Fruit fly (Drosophila melanogaster) S2 (cell line): ENCODE results near the gene sowah.
A peak's percentile ranks its signal among the peaks of the same experiment; 100 is the strongest.

Source experiments
- CG8478 ChIP-seq: fragments of >200 bp; optimal IDR thresholded peaks from 2 replicates; lab custom pipeline; 2018
- CTCF ChIP-seq, 2 experiments: fragments of >200 bp; optimal IDR thresholded peaks; 2 replicates each; lab custom pipeline; 2018

sowah gene

DNA sequence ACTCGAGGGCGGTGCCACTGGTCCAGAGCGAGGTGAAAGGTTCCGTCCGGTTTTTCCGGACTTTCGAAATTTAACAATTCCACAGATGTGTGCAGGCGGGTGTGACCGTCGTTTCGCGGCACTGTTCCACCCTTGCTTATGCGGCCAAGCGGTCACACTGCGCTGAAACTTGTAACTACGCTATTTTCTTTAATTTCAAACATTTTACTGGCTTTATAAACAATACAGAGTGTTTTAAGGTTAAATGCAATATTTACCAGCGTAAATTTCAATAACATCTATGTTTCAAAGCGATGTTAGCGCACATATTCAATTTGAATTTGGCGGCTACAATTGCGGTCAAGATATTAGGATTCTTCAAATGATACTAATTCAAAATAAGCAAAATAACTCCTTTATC, 42.3 kb downstream of the sowah start, which contains the start of gene nst:
nst (minus strand) TSS at position 128 of the 400 bp plus-strand sequence.
- TF ChIP-seq CTCF (optimal IDR thresholded peaks at IDR 0.05; lab: Kevin White, UChicago), result no peak
- no peak for TF ChIP-seq CG8478

DNA sequence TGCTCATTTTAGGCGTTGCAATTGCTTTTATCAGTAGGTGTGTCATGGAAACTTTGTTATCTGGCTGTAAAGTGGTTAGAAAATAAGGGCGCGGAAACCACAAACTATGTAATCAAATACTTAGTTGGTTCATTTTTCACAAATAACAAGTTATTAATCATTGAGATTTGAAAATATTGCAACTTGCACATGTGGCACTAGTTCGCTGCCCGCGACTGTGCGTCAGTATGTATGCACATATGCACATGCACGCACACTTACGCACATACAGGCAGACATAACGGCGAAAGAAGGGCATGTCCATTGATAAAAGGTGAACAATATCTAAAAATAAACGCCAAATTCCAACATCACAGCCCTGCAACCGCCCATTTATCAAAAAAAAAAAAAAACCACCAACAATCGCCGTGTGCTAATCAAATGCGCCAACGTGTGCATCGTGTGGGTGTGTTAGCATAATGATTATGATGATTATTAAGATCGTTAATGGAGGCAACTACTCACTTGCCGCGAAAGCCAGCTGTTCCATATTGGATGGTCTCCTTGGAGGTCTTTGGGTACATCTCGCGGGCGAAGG, 42.8 kb downstream of the sowah start:
- TF ChIP-seq CG8478, result no peak
- TF ChIP-seq CTCF (optimal IDR thresholded peaks at IDR 0.05; lab: Kevin White, UChicago), result no peak

DNA sequence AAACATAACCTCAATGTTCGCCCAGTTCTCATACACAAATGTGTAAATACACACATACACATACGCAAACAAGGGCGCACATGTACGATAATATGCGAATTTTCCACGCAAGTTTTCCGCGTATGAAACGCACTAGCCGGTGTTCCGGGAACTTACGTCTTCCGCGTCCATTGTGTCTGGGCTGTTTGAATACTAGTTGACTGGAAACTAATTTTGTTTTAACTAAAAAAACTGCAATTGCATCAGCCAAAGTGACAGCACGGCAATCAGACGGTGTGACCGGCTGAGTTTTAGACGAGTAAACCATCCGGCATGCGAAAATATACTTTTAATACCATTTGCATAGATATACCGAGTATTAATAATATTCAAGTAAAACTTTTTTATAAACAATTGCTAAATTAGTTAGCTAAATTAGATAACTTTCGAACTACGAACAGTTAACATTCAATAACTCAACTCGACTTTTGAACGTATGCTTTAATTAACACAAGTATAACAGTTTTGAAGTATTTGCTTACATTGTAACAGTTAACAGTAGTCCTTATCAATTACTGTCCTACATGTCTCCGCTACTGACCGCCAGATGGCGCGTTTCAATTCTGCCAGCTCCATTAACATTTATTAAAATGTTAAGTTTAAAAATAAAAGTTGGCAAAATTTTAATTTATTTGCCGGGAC, 45.8 kb downstream of the sowah start, which contains the start of gene eIF2beta:
eIF2beta (minus strand) TSS at position 299 of the 681 bp plus-strand sequence.
- no peak for TF ChIP-seq CG8478
- TF ChIP-seq CTCF (optimal IDR thresholded peaks at IDR 0.05; lab: Kevin White, UChicago), result peak; percentile 77 to 91

DNA sequence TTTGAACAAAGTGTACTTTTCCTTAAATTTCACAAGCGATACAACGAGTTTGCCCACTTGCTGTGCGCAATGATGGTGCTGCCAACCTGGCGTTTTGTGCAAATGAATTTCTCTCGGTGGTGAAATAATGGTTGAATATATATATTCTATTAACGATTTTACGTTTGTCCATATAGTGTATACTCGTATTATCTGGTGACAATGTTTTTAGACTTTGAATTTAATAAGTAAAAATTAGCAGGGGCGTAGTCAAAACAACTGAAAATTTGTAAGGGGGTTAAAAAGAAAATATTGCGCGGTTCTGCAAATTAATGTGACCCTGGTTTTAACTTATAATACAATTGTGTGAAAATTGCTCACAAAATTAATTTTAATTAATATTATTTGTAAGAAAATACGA, 48.4 kb downstream of the sowah start, which contains the start of the genes ver and Gcn5:
ver (plus strand) TSS at position 47 of the 400 bp plus-strand sequence.
Gcn5 (minus strand) TSS at position 74 of the 400 bp plus-strand sequence.
- TF ChIP-seq CTCF (optimal IDR thresholded peaks at IDR 0.05; lab: Kevin White, UChicago) (no peak), CG8478 (no peak)

DNA sequence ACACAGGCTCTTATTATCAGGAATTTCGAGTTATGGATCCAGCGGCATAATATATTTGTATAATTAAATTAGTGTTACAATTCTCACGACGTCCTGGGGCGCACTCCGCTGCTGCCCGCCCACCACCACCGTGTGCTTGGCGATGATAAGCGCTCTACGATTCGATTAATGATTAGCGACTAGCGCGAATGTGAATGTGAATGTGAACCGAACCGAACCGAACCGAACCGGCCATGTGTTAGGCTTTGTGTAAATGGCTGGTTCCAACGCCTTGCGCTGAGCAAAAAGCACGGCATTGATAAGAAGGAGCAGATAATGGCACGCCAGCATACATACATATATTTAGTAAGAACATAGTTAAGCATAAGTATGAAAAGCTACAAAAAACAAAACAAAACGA, 53.0 kb downstream of the sowah start:
- TF ChIP-seq CG8478 (no peak), CTCF (optimal IDR thresholded peaks at IDR 0.05; lab: Kevin White, UChicago) (no peak)

DNA sequence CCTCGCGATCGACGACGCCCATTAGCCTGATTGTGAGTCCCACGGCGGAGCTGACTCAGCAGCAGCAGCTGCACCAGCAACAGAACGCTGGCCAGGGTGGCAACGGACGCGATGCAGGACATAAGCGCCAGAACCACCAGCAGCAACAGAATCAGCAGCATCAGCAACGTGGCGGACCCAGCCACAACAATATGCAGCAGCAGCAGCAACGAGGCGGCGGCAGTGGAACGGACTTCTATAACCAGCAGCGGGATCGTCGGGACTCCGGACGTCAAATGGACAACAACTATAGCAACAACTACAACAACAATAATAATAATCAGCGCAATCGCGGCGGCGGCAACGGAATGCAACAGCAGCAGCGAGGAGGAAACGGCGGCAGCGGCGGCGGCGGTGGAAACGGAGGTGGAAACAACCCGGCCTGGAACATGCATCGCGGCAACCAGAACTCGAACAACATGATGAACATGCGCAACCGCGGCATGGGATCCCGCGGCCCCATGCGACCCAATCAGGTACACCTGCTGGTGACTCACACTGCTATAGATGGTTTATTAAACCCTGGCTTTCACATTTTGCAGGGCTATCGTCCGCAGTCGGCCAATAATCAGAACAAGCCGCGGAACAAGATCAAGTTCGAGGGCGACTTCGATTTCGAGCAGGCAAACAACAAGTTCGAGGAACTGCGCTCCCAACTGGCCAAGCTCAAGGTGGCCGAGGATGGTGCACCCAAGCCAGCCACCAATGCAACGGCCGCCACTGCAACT, 54.7 kb downstream of the sowah start:
- TF ChIP-seq CG8478, result no peak

DNA sequence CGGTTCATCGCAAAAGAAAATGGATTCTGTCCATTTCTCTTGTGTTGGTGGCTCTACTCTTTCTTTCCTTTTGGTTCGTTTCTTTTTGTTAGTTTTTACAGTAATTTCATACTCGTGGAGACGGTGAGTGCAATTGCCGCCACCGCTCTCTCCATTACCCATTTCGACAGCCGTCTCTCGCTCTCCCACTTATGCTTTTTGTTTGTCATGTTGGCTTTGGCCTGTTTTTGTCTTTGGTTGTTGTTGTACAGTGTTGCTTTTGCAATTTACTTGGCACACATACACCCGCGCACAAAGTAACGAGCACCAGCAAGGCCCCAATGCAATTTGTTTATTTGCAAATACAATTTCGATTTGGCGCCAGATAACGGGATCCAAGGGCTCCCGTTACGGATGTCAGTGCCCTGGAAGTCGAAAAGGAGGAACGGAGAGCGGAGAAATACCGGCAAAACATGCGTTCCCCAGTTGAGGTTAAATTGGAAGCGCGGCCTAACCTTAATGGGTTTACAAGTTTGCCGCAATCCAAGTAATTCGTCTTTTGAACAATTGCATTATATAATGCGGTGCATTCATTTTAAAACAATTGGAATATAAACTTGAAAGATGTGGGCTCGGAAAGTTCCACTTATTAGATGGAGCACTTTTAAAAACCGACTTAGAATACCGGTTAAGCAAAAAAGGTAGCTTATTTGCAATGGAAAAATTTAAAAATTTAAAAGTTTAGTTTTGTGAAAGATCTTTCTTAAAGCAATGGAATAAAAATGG, 56.5 kb downstream of the sowah start:
- TF ChIP-seq CTCF (optimal IDR thresholded peaks at IDR 0.05; lab: Kevin White, UChicago), result no peak
- TF ChIP-seq CG8478, result no peak

DNA sequence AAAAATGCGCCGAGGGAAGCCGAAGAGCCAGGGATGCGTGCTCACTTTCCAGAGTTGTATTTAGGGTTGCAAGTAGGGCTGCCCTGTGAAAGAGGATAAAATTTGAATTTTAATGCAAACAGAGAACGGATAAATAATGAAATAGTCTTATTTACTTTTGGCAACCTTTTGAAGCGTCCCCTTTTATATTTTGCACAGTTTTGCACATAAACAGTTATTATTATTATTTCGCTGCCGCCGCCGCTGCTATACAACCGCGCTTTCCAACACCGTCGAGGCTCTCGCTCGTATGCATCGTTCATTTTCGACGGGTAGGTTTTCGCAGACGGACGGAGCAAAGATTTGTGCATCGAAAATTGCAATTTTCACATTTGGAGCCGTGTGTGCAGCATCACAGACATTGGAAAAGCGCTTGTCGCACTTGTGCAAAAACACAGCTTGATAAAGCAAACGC, 57.6 kb downstream of the sowah start, which contains the start of the genes sti and tral:
sti (minus strand) TSS at position 54 of the 454 bp plus-strand sequence.
tral (plus strand) TSS at position 298 of the 454 bp plus-strand sequence.
- TF ChIP-seq CTCF (optimal IDR thresholded peaks at IDR 0.05; lab: Kevin White, UChicago) (no peak), CG8478 (no peak)

DNA sequence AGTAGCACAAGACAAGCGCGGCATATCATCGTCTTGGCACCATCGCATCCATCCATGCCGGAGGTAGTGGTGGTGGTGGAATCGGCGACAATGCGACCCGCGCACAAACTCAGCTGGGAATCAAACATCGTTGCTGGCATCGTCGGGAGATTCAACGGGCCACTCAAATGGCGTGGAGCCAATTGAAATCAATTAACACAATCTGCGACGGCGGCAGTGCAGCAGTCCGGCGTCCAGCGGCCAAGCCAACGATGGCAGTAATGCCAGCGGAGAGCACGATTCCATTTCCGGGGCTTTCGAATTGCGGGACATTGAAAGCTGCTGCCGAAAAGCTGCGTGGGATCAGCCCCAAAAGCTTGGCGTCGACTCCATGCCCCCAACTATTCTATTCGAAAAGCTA, 64.8 kb downstream of the sowah start, which contains the start of gene CG10654:
CG10654 (minus strand) TSS at position 270 of the 400 bp plus-strand sequence.
- no peak for TF ChIP-seq CG8478
- TF ChIP-seq CTCF (optimal IDR thresholded peaks at IDR 0.05; lab: Kevin White, UChicago), result no peak

DNA sequence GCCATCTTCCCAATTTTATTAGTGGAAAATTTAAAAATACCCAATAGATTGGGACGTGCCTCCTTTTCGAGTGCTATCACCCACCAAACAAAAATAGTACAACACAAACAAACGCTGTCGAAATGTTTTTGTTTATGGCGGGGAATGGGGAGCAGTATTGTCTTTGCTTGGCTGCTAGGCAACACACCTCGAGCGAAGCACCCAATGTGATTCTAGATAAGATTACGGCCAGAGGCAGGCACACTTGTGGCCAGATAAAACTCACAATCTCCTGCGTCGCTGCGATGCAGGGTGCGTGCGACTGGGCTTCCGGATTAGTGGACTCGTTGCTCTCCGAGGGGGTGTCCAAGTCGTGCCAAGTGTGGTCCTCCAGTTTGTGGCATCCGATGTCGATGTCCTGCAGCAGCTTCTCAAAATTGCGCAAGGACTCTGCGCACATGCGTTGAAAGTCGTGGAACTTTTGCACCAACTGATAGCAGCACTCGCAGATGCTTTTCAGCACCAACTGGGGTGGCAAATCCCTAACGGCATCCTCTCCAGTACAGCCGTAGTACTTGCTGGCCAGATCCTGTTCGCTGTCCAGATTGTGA, 65.3 kb downstream of the sowah start:
- TF ChIP-seq CTCF (optimal IDR thresholded peaks at IDR 0.05; lab: Kevin White, UChicago) (no peak), CG8478 (no peak)

DNA sequence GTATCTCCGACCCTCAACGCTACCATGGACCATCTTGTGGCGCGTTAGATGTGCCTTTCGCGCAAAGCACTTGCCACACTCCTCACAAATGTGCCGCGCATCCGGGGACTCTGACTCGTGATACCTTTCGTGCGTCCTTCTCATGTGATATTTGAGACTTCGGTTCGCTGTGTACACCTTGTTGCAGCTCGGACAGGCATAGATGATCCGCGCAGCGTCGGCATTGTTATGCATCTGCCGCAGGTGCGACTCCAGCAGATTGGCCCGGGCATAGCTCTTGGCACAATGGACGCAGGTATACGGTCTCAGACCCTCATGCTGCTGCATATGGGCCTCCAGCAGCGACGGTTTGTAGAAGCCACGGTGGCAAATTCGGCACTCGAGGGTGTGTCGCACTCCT, 66.4 kb downstream of the sowah start:
- no peak for TF ChIP-seq CTCF (optimal IDR thresholded peaks at IDR 0.05; lab: Kevin White, UChicago)
- TF ChIP-seq CG8478, result no peak

DNA sequence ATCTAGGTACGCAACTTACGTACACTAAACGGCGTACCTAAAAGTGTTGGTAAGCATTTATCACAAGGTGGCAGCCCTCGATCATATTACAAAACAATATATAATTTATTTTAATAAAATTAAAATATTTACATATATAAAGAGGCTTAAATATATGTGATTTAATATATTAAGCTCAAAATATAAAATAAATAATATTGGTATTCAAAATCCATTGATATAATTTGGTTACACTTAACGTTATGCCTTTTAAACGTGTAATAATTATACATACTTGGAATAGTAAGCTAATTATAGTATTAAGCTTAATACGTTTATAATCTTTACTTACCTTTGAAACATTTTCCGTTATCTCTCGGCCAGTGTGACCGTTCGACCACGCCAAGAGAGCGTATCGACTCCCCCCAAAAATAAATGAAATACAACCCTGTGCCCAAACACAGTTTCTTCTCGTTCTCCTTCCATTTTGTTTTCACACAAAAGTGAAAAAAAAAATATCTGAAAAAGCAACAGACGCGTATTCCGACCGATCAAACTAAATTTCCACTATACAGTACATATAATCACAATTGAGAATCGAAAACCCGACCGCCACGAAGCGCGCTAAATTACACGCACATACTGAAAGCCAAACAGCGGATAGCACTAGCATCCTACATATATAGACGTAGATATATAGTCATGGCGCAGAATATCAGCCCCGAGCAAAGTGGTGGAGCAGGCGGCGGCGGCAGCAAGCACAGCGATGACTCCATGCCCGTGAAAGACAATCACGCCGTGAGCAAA, 68.3 kb downstream of the sowah start, which contains the start of the genes CG10646 and vih:
CG10646 (minus strand) TSS at position 30 of the 786 bp plus-strand sequence.
vih (plus strand) TSS at position 428 of the 786 bp plus-strand sequence.
- TF ChIP-seq CG8478, result no peak

DNA sequence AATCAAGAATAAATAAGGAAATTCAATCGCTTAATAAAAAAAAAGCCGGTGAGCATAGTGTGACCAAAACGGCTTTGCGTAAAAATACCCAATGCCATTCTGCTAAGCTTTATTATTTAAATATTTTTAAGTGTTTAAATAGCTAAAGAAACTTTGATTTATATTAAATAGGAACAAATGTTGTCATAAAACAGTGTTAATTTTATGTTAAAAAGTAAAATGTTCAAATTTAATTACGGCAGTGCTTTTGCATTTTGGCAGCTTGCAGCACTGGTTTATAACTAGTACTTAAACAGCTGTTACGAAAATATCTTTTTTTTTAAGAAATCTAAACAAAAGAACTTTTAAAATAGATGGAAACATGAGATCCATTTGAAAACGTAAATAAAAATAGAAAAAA, 71.1 kb downstream of the sowah start, which contains the start of the genes CG10638 and CG10681:
CG10638 (minus strand) TSS at position 63 of the 400 bp plus-strand sequence.
CG10681 (plus strand) TSS at position 265 of the 400 bp plus-strand sequence.
- TF ChIP-seq CG8478 (no peak), CTCF (optimal IDR thresholded peaks at IDR 0.05; lab: Kevin White, UChicago) (no peak)
